Fruit fly (Drosophila melanogaster) Kc167 (cell line): Measurements from ENCODE around the gene Dis3l2.

ENCODE experiments used
- Myc ChIP-seq: fragments of >200 bp; optimal IDR thresholded peaks from 2 replicates; lab custom pipeline; 2017; ENCODE audit warnings: missing external identifiers
- h ChIP-seq: fragments of >200 bp; optimal IDR thresholded peaks from 3 replicates; lab custom pipeline; 2018; ENCODE audit warnings: missing external identifiers
- insv ChIP-seq: fragments of >200 bp; optimal IDR thresholded peaks from 3 replicates; lab custom pipeline; 2018; ENCODE audit warnings: missing external identifiers
- psq ChIP-seq: fragments of >200 bp; optimal IDR thresholded peaks from 2 replicates; lab custom pipeline; 2017; ENCODE audit warnings: missing external identifiers
- ttk ChIP-seq: sonication (Bioruptor generic); optimal IDR thresholded peaks from 2 replicates; lab custom pipeline; 2017; ENCODE audit warnings: missing external identifiers

DNA sequence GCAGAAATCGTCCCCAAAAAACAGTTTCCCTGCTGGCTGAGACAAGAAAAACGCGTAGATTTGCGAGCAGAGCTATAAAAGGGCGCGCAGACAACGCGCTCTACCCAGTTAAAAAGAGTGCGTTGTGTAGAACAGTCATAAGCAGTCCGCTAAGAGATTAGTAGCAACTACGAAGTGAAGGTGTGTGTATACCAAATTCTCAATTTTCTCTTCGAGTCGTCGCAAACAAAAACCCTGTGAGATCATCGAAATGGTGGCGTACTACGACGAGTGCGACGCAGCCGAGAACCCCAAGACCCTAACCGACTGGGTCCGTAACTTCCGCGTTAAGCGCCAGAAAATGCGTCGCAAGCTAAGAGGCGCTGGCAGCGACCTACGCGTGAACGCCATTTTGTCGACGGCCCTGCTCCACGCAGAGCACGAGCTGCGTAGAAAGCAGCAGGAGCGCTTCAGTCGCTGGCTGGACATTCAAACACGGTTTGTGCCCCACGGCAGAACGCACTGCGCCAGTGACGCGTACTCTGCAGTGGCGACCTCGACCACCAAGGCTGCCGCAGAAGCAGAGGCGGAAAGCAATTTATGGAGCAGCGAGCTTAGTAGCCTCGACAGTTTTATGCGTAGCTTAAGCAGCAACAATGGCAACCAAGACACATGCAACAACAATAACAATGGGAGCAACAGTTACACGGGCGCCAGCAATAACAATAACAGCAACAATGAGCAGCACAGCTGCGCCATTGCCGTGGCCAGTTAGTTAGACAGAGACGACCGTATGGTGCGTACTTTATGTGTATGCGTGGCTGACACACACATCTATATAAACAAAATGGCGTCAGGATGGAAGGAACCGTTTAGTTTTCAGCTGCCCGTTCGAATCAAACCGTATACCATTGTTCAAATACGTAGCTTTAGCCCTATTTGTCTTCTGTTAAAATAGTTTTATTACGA, 11.8 kb downstream of the Dis3l2 start:
- TF ChIP-seq h (lab: Kevin White, UChicago) (no peak), psq (lab: Kevin White, UChicago) (no peak), ttk (no peak), Myc (lab: Kevin White, UChicago) (no peak), insv (lab: Kevin White, UChicago) (no peak)
